Worm (Caenorhabditis elegans): ENCODE results near the gene cdk-11.1.

The cdk-11.1 gene

ce11 chrII:7684589-7684988 lies 14.4 kb upstream of the cdk-11.1 start, which contains the start of gene F18A1.1:
F18A1.1 (plus strand) TSS chrII:7684889.
- TF ChIP-seq blmp-1 (tag; optimal IDR thresholded peaks at IDR 0.05) = no peak
- no peak for TF ChIP-seq ces-1 (GFP tag; optimal IDR thresholded peaks at IDR 0.05)
- no peak for TF ChIP-seq flh-1 (GFP tag; optimal IDR thresholded peaks at IDR 0.05)
- TF ChIP-seq ztf-11 (tag; optimal IDR thresholded peaks at IDR 0.05) = no peak
- TF ChIP-seq bed-3 (GFP tag; optimal IDR thresholded peaks at IDR 0.05) = no peak
- TF ChIP-seq ceh-43 (GFP tag; optimal IDR thresholded peaks at IDR 0.05) = no peak
- no peak for TF ChIP-seq tbx-8 (GFP tag; optimal IDR thresholded peaks at IDR 0.05)
- TF ChIP-seq hlh-1 (tag; optimal IDR thresholded peaks at IDR 0.05) = no peak
- no peak for TF ChIP-seq pha-4 (tag; optimal IDR thresholded peaks at IDR 0.05)

ce11 chrII:7690384-7690783 lies 8.7 kb upstream of the cdk-11.1 start, which contains the start of gene pid-1:
pid-1 (minus strand) TSS chrII:7690556.
- no peak for TF ChIP-seq ceh-43 (GFP tag; optimal IDR thresholded peaks at IDR 0.05)
- no peak for TF ChIP-seq nhr-28 (tag; optimal IDR thresholded peaks at IDR 0.05)
- TF ChIP-seq elt-1 (tag; optimal IDR thresholded peaks at IDR 0.05; ENCODE audit: borderline replicate concordance, insufficient read depth) = no peak
- TF ChIP-seq nhr-12 (tag; optimal IDR thresholded peaks at IDR 0.05) = no peak
- no peak for TF ChIP-seq unc-120 (tag; optimal IDR thresholded peaks at IDR 0.05; ENCODE audit: poor library complexity, severe bottlenecking)
- no peak for TF ChIP-seq mab-5 (tag; optimal IDR thresholded peaks at IDR 0.05)
- no peak for TF ChIP-seq drap-1 (GFP tag; optimal IDR thresholded peaks at IDR 0.05)
- TF ChIP-seq lin-13 (tag; optimal IDR thresholded peaks at IDR 0.05) = no peak
- TF ChIP-seq ham-2 (GFP tag; optimal IDR thresholded peaks at IDR 0.05) = no peak
- no peak for TF ChIP-seq unc-39 (tag; optimal IDR thresholded peaks at IDR 0.05)
- no peak for TF ChIP-seq unc-62 (GFP tag; optimal IDR thresholded peaks at IDR 0.05)
- no peak for TF ChIP-seq ceh-83 (GFP tag; optimal IDR thresholded peaks at IDR 0.05)
- no peak for TF ChIP-seq tbx-8 (GFP tag; optimal IDR thresholded peaks at IDR 0.05)
- TF ChIP-seq lin-32 (GFP tag; optimal IDR thresholded peaks at IDR 0.05) = no peak
- no peak for TF ChIP-seq sem-2 (GFP tag; optimal IDR thresholded peaks at IDR 0.05)
- TF ChIP-seq zip-8 (tag; optimal IDR thresholded peaks at IDR 0.05) = no peak
- TF ChIP-seq M03D4.4 (tag; optimal IDR thresholded peaks at IDR 0.05) = no peak
- TF ChIP-seq blmp-1 (tag; optimal IDR thresholded peaks at IDR 0.05) = no peak
- no peak for TF ChIP-seq nhr-237 (tag; optimal IDR thresholded peaks at IDR 0.05)

DNA sequence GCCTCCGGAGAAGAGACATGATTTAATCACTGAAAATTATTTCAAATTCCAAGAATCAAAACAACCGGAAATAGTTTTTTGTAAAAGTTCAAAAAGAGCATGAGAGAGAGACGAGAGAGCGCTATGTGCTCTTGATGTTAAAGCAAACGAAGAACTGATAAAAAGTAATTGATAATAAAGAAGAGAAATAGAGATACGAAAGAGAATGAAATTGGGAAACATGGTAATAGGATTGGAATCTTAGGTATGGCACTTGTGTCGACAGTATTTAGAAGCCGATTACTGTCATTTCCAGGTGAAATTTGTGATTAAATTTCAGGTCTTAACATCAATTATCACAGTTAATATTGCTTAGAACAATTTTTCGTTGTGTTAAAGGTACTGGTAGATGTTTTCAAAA lies 5.1 kb upstream of the cdk-11.1 start, which contains the start of gene nhx-2:
Gene nhx-2, minus strand, starts transcription at position 29 of the 400 bp plus-strand sequence.
- TF ChIP-seq nhr-2 (tag; optimal IDR thresholded peaks at IDR 0.05) (no peak), nhr-28 (tag; optimal IDR thresholded peaks at IDR 0.05) (no peak), mep-1 (tag; optimal IDR thresholded peaks at IDR 0.05) (no peak), nhr-12 (tag; optimal IDR thresholded peaks at IDR 0.05) (no peak), unc-120 (tag; optimal IDR thresholded peaks at IDR 0.05; ENCODE audit: poor library complexity, severe bottlenecking) (no peak), lin-32 (GFP tag; optimal IDR thresholded peaks at IDR 0.05) (no peak), unc-62 (GFP tag; optimal IDR thresholded peaks at IDR 0.05) (no peak), ceh-43 (GFP tag; optimal IDR thresholded peaks at IDR 0.05) (no peak), blmp-1 (tag; optimal IDR thresholded peaks at IDR 0.05) (no peak), pha-4 (tag; optimal IDR thresholded peaks at IDR 0.05) (no peak), ztf-11 (tag; optimal IDR thresholded peaks at IDR 0.05) (no peak), M03D4.4 (tag; optimal IDR thresholded peaks at IDR 0.05) (no peak)

- TF ChIP-seq unc-120 (tag; optimal IDR thresholded peaks at IDR 0.05; ENCODE audit: poor library complexity, severe bottlenecking) = no peak
- no peak for TF ChIP-seq drap-1 (GFP tag; optimal IDR thresholded peaks at IDR 0.05)
- no peak for TF ChIP-seq unc-39 (tag; optimal IDR thresholded peaks at IDR 0.05)
- TF ChIP-seq ceh-83 (GFP tag; optimal IDR thresholded peaks at IDR 0.05) = no peak
- TF ChIP-seq nhr-28 (tag; optimal IDR thresholded peaks at IDR 0.05) = no peak
- TF ChIP-seq lin-32 (GFP tag; optimal IDR thresholded peaks at IDR 0.05) = no peak
- TF ChIP-seq nhr-76 (tag; optimal IDR thresholded peaks at IDR 0.05) = no peak
- TF ChIP-seq pha-4 (tag; optimal IDR thresholded peaks at IDR 0.05) = no peak
- no peak for TF ChIP-seq mep-1 (tag; optimal IDR thresholded peaks at IDR 0.05)
Measured at ce11 chrII:7694745-7695144, 4.3 kb upstream of the cdk-11.1 start.

DNA sequence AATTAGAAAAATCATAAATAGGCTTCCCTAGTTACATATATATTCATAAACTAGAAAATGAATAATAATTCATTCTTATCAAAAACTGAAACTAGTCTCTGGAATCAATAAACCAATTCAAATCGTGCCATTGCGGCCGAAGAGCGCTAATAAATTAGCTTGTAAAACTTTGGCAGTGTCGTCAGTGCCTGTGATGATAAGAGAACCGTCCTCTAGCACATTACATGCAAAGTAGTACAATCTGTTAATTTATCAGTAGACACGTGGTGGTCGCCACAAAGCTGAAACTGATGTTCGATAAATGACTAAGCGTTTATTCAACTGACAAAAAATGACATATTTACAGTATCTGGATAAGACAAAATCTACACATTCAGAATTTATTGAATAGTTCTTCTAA lies 3.4 kb upstream of the cdk-11.1 start:
- TF ChIP-seq lsy-2 (tag; optimal IDR thresholded peaks at IDR 0.05) (no peak), ceh-43 (GFP tag; optimal IDR thresholded peaks at IDR 0.05) (no peak), unc-39 (tag; optimal IDR thresholded peaks at IDR 0.05) (no peak), elt-3 (tag; optimal IDR thresholded peaks at IDR 0.05) (no peak), drap-1 (GFP tag; optimal IDR thresholded peaks at IDR 0.05) (no peak), bed-3 (GFP tag; optimal IDR thresholded peaks at IDR 0.05) (no peak), ceh-39 (tag; optimal IDR thresholded peaks at IDR 0.05) (no peak), hlh-1 (tag; optimal IDR thresholded peaks at IDR 0.05) (no peak), sptf-1 (tag; optimal IDR thresholded peaks at IDR 0.05) (no peak), nhr-28 (tag; optimal IDR thresholded peaks at IDR 0.05) (no peak), flh-1 (GFP tag; optimal IDR thresholded peaks at IDR 0.05) (no peak), ham-2 (GFP tag; optimal IDR thresholded peaks at IDR 0.05) (no peak), ceh-83 (GFP tag; optimal IDR thresholded peaks at IDR 0.05) (no peak), ztf-11 (tag; optimal IDR thresholded peaks at IDR 0.05) (no peak)
